Worm (Caenorhabditis elegans) whole organism, L4/young adult: ENCODE results near the gene C44C10.15.

Source experiments
- W03F9.2 ChIP-seq: fragments of 150-350 bp; optimal IDR thresholded peaks from 2 replicates; lab custom pipeline; 2014; ENCODE audit warnings: missing biosample characterization, missing genetic modification characterization
- dao-5 ChIP-seq: sonication (generic microtip); optimal IDR thresholded peaks from 2 replicates; lab custom pipeline; 2016; ENCODE audit warnings: missing genotype, missing genetic modification characterization, moderate library complexity, missing compliant biosample characterization
- him-1 ChIP-seq: sonication (generic microtip); optimal IDR thresholded peaks from 2 replicates; lab custom pipeline; 2016; ENCODE audit warnings: missing genotype, missing genetic modification reagents, missing genetic modification characterization, missing compliant biosample characterization

ce11 chrX:11712230-11712853, 12.2 kb upstream of the C44C10.15 start, which contains the start of gene col-180:
- TF ChIP-seq dao-5 (tag; lab: Kevin White, UChicago): no peak
- no peak for TF ChIP-seq W03F9.2
- TF ChIP-seq him-1: no peak
